Fruit fly (Drosophila melanogaster) whole organism, embryonic: ENCODE measurements around the gene Phyhd1.
A peak's percentile ranks its signal among the peaks of the same experiment; 100 is the strongest.

ENCODE experiments used
- Ada2b ChIP-seq: fragments of 200-800 bp; sonication (Bioruptor generic); IDR thresholded peaks from 2 replicates; pipeline ENCODE4 v1.3.6; 2022; ENCODE audit warnings: missing biosample characterization, missing genetic modification characterization
- Aef1 ChIP-seq: fragments of 200-800 bp; sonication (Bioruptor generic); IDR thresholded peaks from 3 replicates; pipeline ENCODE4 v1.3.6; 2022; ENCODE audit warnings: missing biosample characterization, missing genetic modification characterization
- Atf3 ChIP-seq: fragments of 200-800 bp; sonication (Bioruptor generic); optimal IDR thresholded peaks from 3 replicates; lab custom pipeline; 2016; ENCODE audit warnings: missing biosample characterization, missing genetic modification characterization
- Blimp-1 ChIP-seq: fragments of 200-800 bp; sonication (Bioruptor generic); optimal IDR thresholded peaks from 3 replicates; lab custom pipeline; 2018; ENCODE audit warnings: missing biosample characterization, missing genetic modification characterization, mild to moderate bottlenecking, moderate library complexity, missing genetic modification reagents
- CG10431 ChIP-seq: fragments of 200-800 bp; sonication (Bioruptor generic); optimal IDR thresholded peaks from 3 replicates; lab custom pipeline; 2018; ENCODE audit warnings: missing biosample characterization, mild to moderate bottlenecking, missing genetic modification characterization
- CG11504 ChIP-seq: fragments of 200-800 bp; sonication (Bioruptor generic); optimal IDR thresholded peaks from 3 replicates; lab custom pipeline; 2019; ENCODE audit warnings: missing biosample characterization, mild to moderate bottlenecking, missing genetic modification characterization, moderate library complexity
- CG1233 ChIP-seq: fragments of 200-800 bp; sonication (Bioruptor generic); optimal IDR thresholded peaks from 4 replicates; lab custom pipeline; 2018; ENCODE audit warnings: missing biosample characterization, mild to moderate bottlenecking, missing genetic modification characterization
- CG1529 ChIP-seq: fragments of 200-800 bp; sonication (Bioruptor generic); optimal IDR thresholded peaks from 3 replicates; lab custom pipeline; 2018; ENCODE audit warnings: missing biosample characterization, missing genetic modification characterization
- CG15601 ChIP-seq: fragments of 200-800 bp; sonication (Bioruptor generic); optimal IDR thresholded peaks from 3 replicates; lab custom pipeline; 2019; ENCODE audit warnings: missing biosample characterization, mild to moderate bottlenecking, missing genetic modification characterization, moderate library complexity
- CG18011 ChIP-seq: fragments of 200-800 bp; sonication (Bioruptor generic); optimal IDR thresholded peaks from 2 replicates; lab custom pipeline; 2017; ENCODE audit warnings: missing biosample characterization, missing genetic modification characterization, mild to moderate bottlenecking, moderate library complexity, missing genotype
- CG31224 ChIP-seq: fragments of 200-800 bp; sonication (Bioruptor generic); IDR thresholded peaks from 2 replicates; pipeline ENCODE4 v1.3.6; 2022; ENCODE audit warnings: missing biosample characterization, missing genetic modification characterization
- CG31365 ChIP-seq: fragments of 200-800 bp; sonication (Bioruptor generic); optimal IDR thresholded peaks from 2 replicates; lab custom pipeline; 2018; ENCODE audit warnings: missing biosample characterization, mild to moderate bottlenecking, missing genetic modification characterization
- CG32767 ChIP-seq: fragments of 200-800 bp; sonication (Bioruptor generic); IDR thresholded peaks from 2 replicates; pipeline ENCODE4 v1.3.6; 2022; ENCODE audit warnings: missing biosample characterization, missing genetic modification characterization
- CG4328 ChIP-seq: fragments of 200-800 bp; sonication (Bioruptor generic); optimal IDR thresholded peaks from 3 replicates; lab custom pipeline; 2017; ENCODE audit warnings: missing biosample characterization, missing genetic modification reagents, missing genetic modification characterization
- CG4360 ChIP-seq: fragments of 200-800 bp; sonication (Bioruptor generic); IDR thresholded peaks from 2 replicates; pipeline ENCODE4 v1.3.6; 2022; ENCODE audit warnings: missing biosample characterization, missing genetic modification characterization
- CG5245 ChIP-seq: fragments of 200-800 bp; sonication (Bioruptor generic); optimal IDR thresholded peaks from 3 replicates; lab custom pipeline; 2016; ENCODE audit warnings: missing biosample characterization, missing genetic modification characterization
- CG5953 ChIP-seq: fragments of 200-800 bp; sonication (Bioruptor generic); IDR thresholded peaks from 2 replicates; pipeline ENCODE4 v1.3.6; 2022; ENCODE audit warnings: missing biosample characterization, missing genetic modification characterization
- CG8359 ChIP-seq: fragments of 200-800 bp; sonication (Bioruptor generic); optimal IDR thresholded peaks from 2 replicates; lab custom pipeline; 2017; ENCODE audit warnings: missing biosample characterization, mild to moderate bottlenecking, missing genetic modification characterization, borderline replicate concordance
- Eip74EF ChIP-seq, 2 experiments: fragments of 200-800 bp in 1 of 2; fragments of >200 bp in 1 of 2; sonication (Bioruptor generic) in 1 of 2; optimal IDR thresholded peaks; 2 replicates each; lab custom pipeline; 2017 to 2019; ENCODE audit warnings: missing biosample characterization in 2 of 2, missing genetic modification characterization in 2 of 2, mild to moderate bottlenecking in 1 of 2, moderate library complexity in 1 of 2
- Elba2 ChIP-seq: fragments of 200-800 bp; sonication (Bioruptor generic); optimal IDR thresholded peaks from 3 replicates; lab custom pipeline; 2016; ENCODE audit warnings: missing biosample characterization, missing genetic modification characterization
- Hr51 ChIP-seq, 2 experiments: fragments of 200-800 bp; sonication (Bioruptor generic); optimal IDR thresholded peaks; 2 replicates in 1 of 2; 3 replicates in 1 of 2; lab custom pipeline; 2016 to 2018; ENCODE audit warnings: missing biosample characterization in 2 of 2, missing genetic modification characterization in 2 of 2, mild to moderate bottlenecking in 1 of 2, moderate library complexity in 1 of 2
- Jarid2 ChIP-seq: fragments of 200-800 bp; sonication (Bioruptor generic); optimal IDR thresholded peaks from 3 replicates; lab custom pipeline; 2017; ENCODE audit warnings: mild to moderate bottlenecking, missing biosample characterization, missing genetic modification reagents, missing genetic modification characterization
- Kr ChIP-seq: fragments of 200-800 bp; sonication (Bioruptor generic); optimal IDR thresholded peaks from 2 replicates; lab custom pipeline; 2017; ENCODE audit warnings: missing biosample characterization, mild to moderate bottlenecking, missing genetic modification characterization
- Meics ChIP-seq: fragments of 200-800 bp; sonication (Bioruptor generic); optimal IDR thresholded peaks from 2 replicates; lab custom pipeline; 2017; ENCODE audit warnings: missing biosample characterization, mild to moderate bottlenecking, missing genetic modification characterization
- Mrtf ChIP-seq: fragments of 200-800 bp; sonication (Bioruptor generic); IDR thresholded peaks from 3 replicates; pipeline ENCODE4 v1.3.6; 2022; ENCODE audit warnings: missing biosample characterization, missing genetic modification characterization
- PHDP ChIP-seq: fragments of 200-800 bp; sonication (Bioruptor generic); optimal IDR thresholded peaks from 3 replicates; lab custom pipeline; 2018; ENCODE audit warnings: missing biosample characterization, mild to moderate bottlenecking, missing genetic modification characterization, moderate library complexity
- Pdp1 ChIP-seq, 2 experiments: fragments of 200-800 bp; sonication (Bioruptor generic); optimal IDR thresholded peaks; 3 replicates each; lab custom pipeline; 2016; ENCODE audit warnings: missing biosample characterization in 2 of 2, missing genetic modification characterization in 2 of 2, mild to moderate bottlenecking in 1 of 2, moderate library complexity in 1 of 2
- Scr ChIP-seq: fragments of 200-800 bp; sonication (Bioruptor generic); IDR thresholded peaks from 2 replicates; pipeline ENCODE4 v1.3.6; 2022; ENCODE audit warnings: missing biosample characterization, missing genetic modification characterization; ENCODE audit not compliant: partially characterized antibody
- Sry-δ ChIP-seq: fragments of 200-800 bp; sonication (Bioruptor generic); optimal IDR thresholded peaks from 2 replicates; lab custom pipeline; 2016; ENCODE audit warnings: missing biosample characterization, missing genetic modification characterization
- ap ChIP-seq: fragments of 200-800 bp; sonication (Bioruptor generic); IDR thresholded peaks from 2 replicates; pipeline ENCODE4 v1.3.6; 2022; ENCODE audit warnings: missing biosample characterization, missing genetic modification characterization
- ase ChIP-seq: fragments of 200-800 bp; sonication (Bioruptor generic); IDR thresholded peaks from 3 replicates; pipeline ENCODE4 v1.3.6; 2022; ENCODE audit warnings: missing biosample characterization, missing genetic modification characterization
- chif ChIP-seq, 2 experiments: fragments of 200-800 bp; sonication (Bioruptor generic); optimal IDR thresholded peaks; 3 replicates each; lab custom pipeline; 2016; ENCODE audit warnings: missing biosample characterization in 2 of 2, missing genetic modification characterization in 2 of 2
- chinmo ChIP-seq: fragments of 200-800 bp; sonication (Bioruptor generic); IDR thresholded peaks from 4 replicates; pipeline ENCODE4 v1.3.6; 2022; ENCODE audit warnings: missing biosample characterization, missing genetic modification characterization; ENCODE audit not compliant: partially characterized antibody
- dmrt11E ChIP-seq: fragments of 200-800 bp; sonication (Bioruptor generic); optimal IDR thresholded peaks from 3 replicates; lab custom pipeline; 2018; ENCODE audit warnings: missing biosample characterization, mild to moderate bottlenecking, missing genetic modification characterization, moderate library complexity
- dmrt99B ChIP-seq: fragments of 200-800 bp; sonication (Bioruptor generic); optimal IDR thresholded peaks from 2 replicates; lab custom pipeline; 2018; ENCODE audit warnings: missing biosample characterization, mild to moderate bottlenecking, missing genetic modification characterization, moderate library complexity
- dpn ChIP-seq, 2 experiments: fragments of 200-800 bp; sonication (Bioruptor generic); optimal IDR thresholded peaks; 3 replicates each; lab custom pipeline; 2016; ENCODE audit warnings: missing biosample characterization in 2 of 2, missing genetic modification characterization in 2 of 2
- eve ChIP-seq, 2 experiments: fragments of >200 bp; optimal IDR thresholded peaks; 2 replicates each; lab custom pipeline; 2017; ENCODE audit warnings: missing biosample characterization in 2 of 2, missing genetic modification characterization in 2 of 2
- fd102C ChIP-seq: fragments of 200-800 bp; sonication (Bioruptor generic); optimal IDR thresholded peaks from 2 replicates; lab custom pipeline; 2018; ENCODE audit warnings: missing biosample characterization, mild to moderate bottlenecking, missing genetic modification characterization, moderate library complexity
- fd3F ChIP-seq: fragments of 200-800 bp; sonication (Bioruptor generic); optimal IDR thresholded peaks from 2 replicates; lab custom pipeline; 2018; ENCODE audit warnings: missing biosample characterization, mild to moderate bottlenecking, missing genetic modification characterization, moderate library complexity
- gem ChIP-seq: fragments of 200-800 bp; sonication (Bioruptor generic); optimal IDR thresholded peaks from 2 replicates; lab custom pipeline; 2019; ENCODE audit warnings: missing biosample characterization, mild to moderate bottlenecking, missing genetic modification characterization, moderate library complexity
- ind ChIP-seq: fragments of 200-800 bp; sonication (Bioruptor generic); optimal IDR thresholded peaks from 3 replicates; lab custom pipeline; 2016; ENCODE audit warnings: missing biosample characterization, missing genetic modification characterization
- insv ChIP-seq, 2 experiments: fragments of 200-800 bp; sonication (Bioruptor generic); optimal IDR thresholded peaks; 3 replicates each; lab custom pipeline; 2016 to 2018; ENCODE audit warnings: missing biosample characterization in 2 of 2, missing genetic modification characterization in 2 of 2
- inv ChIP-seq: fragments of 200-800 bp; sonication (Bioruptor generic); IDR thresholded peaks from 2 replicates; pipeline ENCODE4 v1.3.6; 2022; ENCODE audit warnings: missing biosample characterization, missing genetic modification characterization; ENCODE audit not compliant: partially characterized antibody
- lbe ChIP-seq: fragments of 200-800 bp; sonication (Bioruptor generic); optimal IDR thresholded peaks from 2 replicates; lab custom pipeline; 2016; ENCODE audit warnings: missing biosample characterization, mild to moderate bottlenecking, missing genetic modification characterization
- lilli ChIP-seq: fragments of 200-800 bp; sonication (Bioruptor generic); optimal IDR thresholded peaks from 3 replicates; lab custom pipeline; 2016; ENCODE audit warnings: missing biosample characterization, missing genetic modification characterization
- lmd ChIP-seq: fragments of 200-800 bp; sonication (Bioruptor generic); IDR thresholded peaks from 2 replicates; pipeline ENCODE4 v1.3.6; 2022; ENCODE audit warnings: missing biosample characterization, missing genetic modification characterization
- mam ChIP-seq: fragments of 200-800 bp; sonication (Bioruptor generic); optimal IDR thresholded peaks from 3 replicates; lab custom pipeline; 2016; ENCODE audit warnings: missing biosample characterization, missing genetic modification characterization
- sc ChIP-seq, 3 experiments: fragments of >200 bp in 2 of 3; fragments of 200-800 bp in 1 of 3; sonication (Bioruptor generic) in 1 of 3; optimal IDR thresholded peaks; 2 replicates in 2 of 3; 3 replicates in 1 of 3; lab custom pipeline; 2017; ENCODE audit warnings: mild to moderate bottlenecking in 1 of 3, missing biosample characterization in 1 of 3, missing genetic modification characterization in 1 of 3, missing genetic modification reagents in 1 of 3
- sisA ChIP-seq: fragments of 200-800 bp; sonication (Bioruptor generic); IDR thresholded peaks from 2 replicates; pipeline ENCODE4 v1.3.6; 2022; ENCODE audit warnings: missing biosample characterization, missing genetic modification characterization

Phyhd1 gene

DNA sequence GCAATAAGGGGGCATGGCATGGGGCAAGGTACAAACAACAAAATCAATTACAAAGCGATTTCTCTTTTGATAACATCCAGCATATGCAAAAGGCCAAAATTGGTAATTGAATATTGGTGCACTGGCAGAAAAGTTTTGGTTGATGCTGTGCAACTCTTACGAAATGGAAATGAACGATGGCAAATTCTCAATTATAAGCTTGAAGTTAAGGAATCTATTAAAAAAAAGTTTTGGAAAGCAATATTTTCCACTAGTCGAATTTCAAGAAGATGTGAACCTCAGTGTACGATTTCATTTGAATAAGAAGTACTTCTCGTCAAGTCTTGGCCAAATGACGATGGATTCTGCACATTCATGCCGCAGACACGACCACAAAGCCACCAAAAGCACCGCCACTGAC is 24.8 kb downstream of the Phyhd1 start (continued):
- TF ChIP-seq CG32767 (no peak), dpn (GFP tag; optimal IDR thresholded peaks at IDR 0.05; lab: Kevin White, UChicago) (peak; percentile 7 to 32), eve (GFP tag; optimal IDR thresholded peaks at IDR 0.05; lab: Kevin White, UChicago) (peak in 1 of 2 experiments; percentile 19), CG31365 (tag; lab: Kevin White, UChicago) (no peak), sisA (GFP tag; lab: Robert Waterston, UW) (peak; percentile 40; the same call in 1 of the 2 replicates), Atf3 (GFP tag; lab: Kevin White, UChicago) (no peak), ap (GFP tag; lab: Robert Waterston, UW) (no peak), CG8359 (GFP tag; lab: Kevin White, UChicago) (no peak), Blimp-1 (GFP tag; lab: Kevin White, UChicago) (peak; percentile 42), insv (GFP tag; optimal IDR thresholded peaks at IDR 0.05; lab: Kevin White, UChicago) (no peak), CG31224 (no peak), CG1529 (no peak), Meics (GFP tag; lab: Kevin White, UChicago) (no peak), lmd (GFP tag; lab: Robert Waterston, UW) (peak; percentile 47; the same call in 1 of the 2 replicates), CG11504 (peak; percentile 40), CG18011 (no peak), chinmo (GFP tag; lab: Robert Waterston, UW) (no peak), CG1233 (GFP tag; lab: Kevin White, UChicago) (no peak), dmrt11E (peak; percentile 53), ind (peak; percentile 4), dmrt99B (peak; percentile 36), CG5245 (GFP tag; lab: Kevin White, UChicago) (peak; percentile 31), Hr51 (GFP tag; optimal IDR thresholded peaks at IDR 0.05; lab: Kevin White, UChicago) (peak in 1 of 2 experiments; percentile 0), Scr (GFP tag; lab: Robert Waterston, UW) (no peak), Pdp1 (GFP tag; optimal IDR thresholded peaks at IDR 0.05; lab: Kevin White, UChicago) (peak; percentile 6 to 23), inv (GFP tag; lab: Robert Waterston, UW) (no peak), CG4360 (GFP tag; lab: Robert Waterston, UW) (no peak), Kr (GFP tag; lab: Kevin White, UChicago) (no peak), lilli (GFP tag; lab: Kevin White, UChicago) (peak; percentile 20), PHDP (tag; lab: Kevin White, UChicago) (peak; percentile 2), Aef1 (GFP tag; lab: Robert Waterston, UW) (peak; percentile 9; the same call in 1 of the 3 replicates), Jarid2 (no peak), Sry-δ (GFP tag; lab: Kevin White, UChicago) (no peak), Elba2 (GFP tag; lab: Kevin White, UChicago) (no peak), sc (optimal IDR thresholded peaks at IDR 0.05; lab: Kevin White, UChicago) (no peak), sc (GFP tag; optimal IDR thresholded peaks at IDR 0.05; lab: Kevin White, UChicago) (no peak), CG4328 (GFP tag; lab: Kevin White, UChicago) (no peak), mam (GFP tag; lab: Kevin White, UChicago) (peak; percentile 29), fd3F (no peak), lbe (GFP tag; lab: Kevin White, UChicago) (no peak), CG10431 (GFP tag; lab: Kevin White, UChicago) (no peak), fd102C (no peak), ase (GFP tag; lab: Robert Waterston, UW) (0 out of 3 replicates have a peak, but pooled peaks have one; percentile 26), CG15601 (peak; percentile 6), chif (GFP tag; optimal IDR thresholded peaks at IDR 0.05; lab: Kevin White, UChicago) (peak in 1 of 2 experiments; percentile 14), Mrtf (GFP tag; lab: Robert Waterston, UW) (no peak), Ada2b (GFP tag; lab: Robert Waterston, UW) (peak; percentile 37; the same call in 1 of the 2 replicates), CG5953 (GFP tag; lab: Robert Waterston, UW) (no peak), gem (tag; lab: Kevin White, UChicago) (peak; percentile 69), Eip74EF (GFP tag; optimal IDR thresholded peaks at IDR 0.05; lab: Kevin White, UChicago) (no peak)
